Worm (Caenorhabditis elegans) whole organism, L4 larva: Measurements from ENCODE around the gene ZK105.5.
A peak's percentile ranks its signal among the peaks of the same experiment; 100 is the strongest.

Experiments
- D1046.2 ChIP-seq: fragments of 200-800 bp; sonication (Bioruptor generic); IDR thresholded peaks from 2 replicates; pipeline ENCODE4 v1.3.6; 2022; ENCODE audit warnings: missing genetic modification characterization, missing compliant biosample characterization
- F49E8.2 ChIP-seq: sonication (generic microtip); optimal IDR thresholded peaks from 2 replicates; lab custom pipeline; 2016; ENCODE audit warnings: missing compliant biosample characterization, mild to moderate bottlenecking, missing genetic modification characterization, borderline replicate concordance
- R02D3.7 ChIP-seq: fragments of 150-350 bp; sonication (generic microtip); optimal IDR thresholded peaks from 3 replicates; lab custom pipeline; 2014; ENCODE audit warnings: missing biosample characterization, missing genetic modification characterization
- Y5F2A.4 ChIP-seq: fragments of 200-800 bp; sonication (Bioruptor generic); optimal IDR thresholded peaks from 2 replicates; lab custom pipeline; 2018; ENCODE audit warnings: mild to moderate bottlenecking, missing genetic modification characterization, missing compliant biosample characterization
- Y75B8A.6 ChIP-seq: fragments of 200-800 bp; sonication (Bioruptor generic); IDR thresholded peaks from 2 replicates; pipeline ENCODE4 v1.3.6; 2022; ENCODE audit warnings: missing genetic modification reagents, missing genetic modification characterization, missing compliant biosample characterization
- ZK546.5 ChIP-seq, 2 experiments: sonication (generic microtip); optimal IDR thresholded peaks; 2 replicates each; lab custom pipeline; 2017; ENCODE audit warnings: missing biosample characterization in 2 of 2, missing genetic modification characterization in 2 of 2
- aha-1 ChIP-seq: fragments of 150-350 bp; peaks from one replicate; lab custom pipeline; 2014; ENCODE audit warnings: missing biosample characterization, missing genetic modification characterization
- ceh-20 ChIP-seq: fragments of 200-800 bp; sonication (Bioruptor generic); IDR thresholded peaks from 2 replicates; pipeline ENCODE4 v1.3.6; 2022; ENCODE audit warnings: missing genetic modification reagents, missing genetic modification characterization, missing compliant biosample characterization
- ceh-32 ChIP-seq: sonication (generic microtip); optimal IDR thresholded peaks from 2 replicates; lab custom pipeline; 2016; ENCODE audit warnings: mild to moderate bottlenecking, missing genetic modification characterization, missing compliant biosample characterization; ENCODE audit not compliant: poor library complexity
- ceh-82 ChIP-seq: sonication (generic microtip); optimal IDR thresholded peaks from 2 replicates; lab custom pipeline; 2017; ENCODE audit warnings: missing biosample characterization, missing genetic modification characterization
- ces-1 ChIP-seq: fragments of 150-350 bp; sonication (generic microtip); optimal IDR thresholded peaks from 4 replicates; lab custom pipeline; 2014; ENCODE audit warnings: missing biosample characterization, missing genetic modification reagents, missing genetic modification characterization
- ctbp-1 ChIP-seq: fragments of 200-800 bp; sonication (Bioruptor generic); IDR thresholded peaks from 2 replicates; pipeline ENCODE4 v1.3.6; 2022; ENCODE audit warnings: missing genetic modification reagents, missing genetic modification characterization, missing compliant biosample characterization
- daf-12 ChIP-seq: fragments of 150-350 bp; optimal IDR thresholded peaks from 2 replicates; lab custom pipeline; 2014; ENCODE audit warnings: missing biosample characterization, missing genetic modification reagents, missing genetic modification characterization
- daf-19 ChIP-seq: fragments of 200-800 bp; sonication (Bioruptor generic); conservative IDR thresholded peaks from 2 replicates; pipeline ENCODE4 v1.3.6; 2022; ENCODE audit warnings: missing genetic modification characterization, missing compliant biosample characterization
- daf-8 ChIP-seq: fragments of 200-800 bp; sonication (Bioruptor generic); IDR thresholded peaks from 2 replicates; pipeline ENCODE4 v1.3.6; 2022; ENCODE audit warnings: missing genetic modification characterization, missing compliant biosample characterization
- dmd-9 ChIP-seq: fragments of 200-800 bp; sonication (Bioruptor generic); IDR thresholded peaks from 2 replicates; pipeline ENCODE4 v1.3.6; 2022; ENCODE audit warnings: missing genetic modification reagents, missing genetic modification characterization, missing compliant biosample characterization
- egl-43 ChIP-seq: fragments of 200-800 bp; sonication (Bioruptor generic); IDR thresholded peaks from 2 replicates; pipeline ENCODE4 v1.3.6; 2022; ENCODE audit warnings: missing genetic modification reagents, missing genetic modification characterization, missing compliant biosample characterization
- hlh-11 ChIP-seq: fragments of 200-800 bp; sonication (Bioruptor generic); optimal IDR thresholded peaks from 2 replicates; lab custom pipeline; 2018; ENCODE audit warnings: mild to moderate bottlenecking, missing genetic modification characterization, missing compliant biosample characterization
- hmg-1.1 ChIP-seq: fragments of 200-800 bp; sonication (Bioruptor generic); IDR thresholded peaks from 2 replicates; pipeline ENCODE4 v1.3.6; 2022; ENCODE audit warnings: missing genetic modification reagents, missing genetic modification characterization, missing compliant biosample characterization
- lim-7 ChIP-seq: fragments of 200-800 bp; sonication (Bioruptor generic); IDR thresholded peaks from 2 replicates; pipeline ENCODE4 v1.3.6; 2022; ENCODE audit warnings: missing genetic modification characterization, missing compliant biosample characterization
- lin-15B ChIP-seq: fragments of 150-350 bp; sonication (generic microtip); optimal IDR thresholded peaks from 3 replicates; lab custom pipeline; 2014; ENCODE audit warnings: missing biosample characterization, missing genetic modification characterization
- lin-29 ChIP-seq: fragments of 200-800 bp; sonication (Bioruptor generic); IDR thresholded peaks from 2 replicates; pipeline ENCODE4 v1.3.6; 2022; ENCODE audit warnings: missing genetic modification reagents, missing genetic modification characterization, missing compliant biosample characterization
- lir-3 ChIP-seq: sonication (generic microtip); optimal IDR thresholded peaks from 2 replicates; lab custom pipeline; 2016; ENCODE audit warnings: mild to moderate bottlenecking, missing genetic modification characterization, missing compliant biosample characterization
- lsy-2 ChIP-seq, 2 experiments: fragments of 150-350 bp in 1 of 2; sonication (generic microtip) in 1 of 2; optimal IDR thresholded peaks; 2 replicates each; lab custom pipeline; 2014 to 2017; ENCODE audit warnings: missing biosample characterization in 2 of 2, missing genetic modification characterization in 2 of 2
- mes-2 ChIP-seq: sonication (generic microtip); optimal IDR thresholded peaks from 2 replicates; lab custom pipeline; 2016; ENCODE audit warnings: missing genotype, mild to moderate bottlenecking, missing genetic modification characterization, missing compliant biosample characterization; ENCODE audit not compliant: poor library complexity, severe bottlenecking
- mxl-3 ChIP-seq: fragments of 200-800 bp; sonication (Bioruptor generic); optimal IDR thresholded peaks from 2 replicates; lab custom pipeline; 2018; ENCODE audit warnings: mild to moderate bottlenecking, missing genetic modification characterization, missing compliant biosample characterization
- nhr-10 ChIP-seq: fragments of 150-350 bp; optimal IDR thresholded peaks from 2 replicates; lab custom pipeline; 2014; ENCODE audit warnings: missing biosample characterization, missing genetic modification characterization
- nhr-102 ChIP-seq: sonication (generic microtip); optimal IDR thresholded peaks from 2 replicates; lab custom pipeline; 2016; ENCODE audit warnings: mild to moderate bottlenecking, missing genetic modification characterization, moderate library complexity, missing compliant biosample characterization
- nhr-11 ChIP-seq: fragments of 150-350 bp; optimal IDR thresholded peaks from 2 replicates; lab custom pipeline; 2014; ENCODE audit warnings: missing biosample characterization, missing genetic modification characterization
- nhr-111 ChIP-seq: fragments of 200-800 bp; sonication (Bioruptor generic); optimal IDR thresholded peaks from 2 replicates; lab custom pipeline; 2018; ENCODE audit warnings: mild to moderate bottlenecking, missing genetic modification characterization, missing compliant biosample characterization
- nhr-237 ChIP-seq: sonication (generic microtip); optimal IDR thresholded peaks from 2 replicates; lab custom pipeline; 2017; ENCODE audit warnings: missing biosample characterization, missing genetic modification characterization
- nhr-28 ChIP-seq: fragments of 150-350 bp; optimal IDR thresholded peaks from 2 replicates; lab custom pipeline; 2014; ENCODE audit warnings: missing biosample characterization, missing genetic modification characterization
- nhr-41 ChIP-seq: fragments of 200-800 bp; sonication (Bioruptor generic); IDR thresholded peaks from 2 replicates; pipeline ENCODE4 v1.3.6; 2022; ENCODE audit warnings: missing genetic modification reagents, missing genetic modification characterization, missing compliant biosample characterization
- nhr-48 ChIP-seq: sonication (generic microtip); optimal IDR thresholded peaks from 2 replicates; lab custom pipeline; 2016; ENCODE audit warnings: mild to moderate bottlenecking, missing genetic modification characterization, missing compliant biosample characterization
- nhr-76 ChIP-seq: fragments of 150-350 bp; optimal IDR thresholded peaks from 2 replicates; lab custom pipeline; 2014; ENCODE audit warnings: missing biosample characterization, missing genetic modification characterization
- nhr-77 ChIP-seq: fragments of 150-350 bp; optimal IDR thresholded peaks from 2 replicates; lab custom pipeline; 2014; ENCODE audit warnings: missing biosample characterization, missing genetic modification characterization
- pha-4 ChIP-seq, 2 experiments: fragments of 150-350 bp in 1 of 2; fragments of 200-800 bp in 1 of 2; sonication (Bioruptor generic) in 1 of 2; IDR thresholded peaks in 1 of 2; optimal IDR thresholded peaks in 1 of 2; 2 replicates each; pipeline versions ENCODE4 v1.3.6 to Lab custom; 2014 to 2022; ENCODE audit warnings: missing genetic modification characterization in 2 of 2, missing genetic modification reagents in 2 of 2, missing biosample characterization in 1 of 2, missing compliant biosample characterization in 1 of 2
- php-3 ChIP-seq: fragments of 200-800 bp; sonication (Bioruptor generic); IDR thresholded peaks from 2 replicates; pipeline ENCODE4 v1.3.6; 2022; ENCODE audit warnings: missing genetic modification reagents, missing genetic modification characterization, missing compliant biosample characterization
- rbr-2 ChIP-seq: sonication (generic microtip); optimal IDR thresholded peaks from 2 replicates; lab custom pipeline; 2016; ENCODE audit warnings: missing genotype, missing genetic modification characterization, missing compliant biosample characterization
- skn-1 ChIP-seq: fragments of 150-350 bp; optimal IDR thresholded peaks from 2 replicates; lab custom pipeline; 2014; ENCODE audit warnings: missing biosample characterization, missing genetic modification characterization
- spr-1 ChIP-seq: sonication (generic microtip); optimal IDR thresholded peaks from 2 replicates; lab custom pipeline; 2016; ENCODE audit warnings: mild to moderate bottlenecking, missing genetic modification characterization, missing compliant biosample characterization
- tra-1 ChIP-seq: fragments of 200-800 bp; sonication (Bioruptor generic); IDR thresholded peaks from 2 replicates; pipeline ENCODE4 v1.3.6; 2022; ENCODE audit warnings: missing genetic modification reagents, missing genetic modification characterization, missing compliant biosample characterization
- unc-62 ChIP-seq, 3 experiments: fragments of 150-350 bp in 1 of 3; sonication (generic microtip); optimal IDR thresholded peaks in 2 of 3; peaks in 1 of 3; 1 replicate in 1 of 3; 2 replicates in 2 of 3; lab custom pipeline; 2014 to 2017; ENCODE audit warnings: missing biosample characterization in 3 of 3, missing genetic modification characterization in 3 of 3, missing genetic modification reagents in 3 of 3, missing genotype in 1 of 3
- vab-7 ChIP-seq: fragments of 200-800 bp; sonication (Bioruptor generic); IDR thresholded peaks from 2 replicates; pipeline ENCODE4 v1.3.6; 2022; ENCODE audit warnings: missing genetic modification reagents, missing genetic modification characterization, missing compliant biosample characterization
- zfp-2 ChIP-seq: sonication (generic microtip); optimal IDR thresholded peaks from 2 replicates; lab custom pipeline; 2016; ENCODE audit warnings: mild to moderate bottlenecking, missing genetic modification characterization, missing compliant biosample characterization
- zfp-3 ChIP-seq: fragments of 200-800 bp; sonication (Bioruptor generic); conservative IDR thresholded peaks from 2 replicates; pipeline ENCODE4 v1.3.6; 2022; ENCODE audit warnings: missing genetic modification reagents, missing genetic modification characterization, missing compliant biosample characterization
- zip-11 ChIP-seq: fragments of 200-800 bp; sonication (Bioruptor generic); IDR thresholded peaks from 2 replicates; pipeline ENCODE4 v1.3.6; 2022; ENCODE audit warnings: missing genetic modification characterization, missing compliant biosample characterization
- ztf-11 ChIP-seq: fragments of 150-350 bp; optimal IDR thresholded peaks from 2 replicates; lab custom pipeline; 2014; ENCODE audit warnings: missing biosample characterization, missing genetic modification characterization

ZK105.5 gene

DNA sequence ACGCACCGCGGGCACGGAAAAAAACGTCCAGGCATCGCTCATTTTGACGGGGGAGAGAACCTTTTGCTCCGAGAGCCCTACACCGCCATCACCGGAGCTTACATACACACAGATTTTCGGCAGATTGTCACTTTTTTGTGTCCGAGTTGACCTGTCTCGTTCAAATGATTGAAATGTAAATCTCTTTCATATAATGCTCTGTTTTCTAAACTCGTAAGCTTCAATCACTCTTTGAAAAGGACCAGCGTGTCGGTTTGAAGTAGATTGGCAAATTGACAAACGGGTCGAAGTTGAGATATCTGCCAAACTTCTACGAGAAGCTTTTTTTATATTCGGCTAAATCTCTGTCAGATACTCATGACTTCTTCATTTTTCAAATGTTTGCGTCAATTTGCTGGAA is 29.6 kb upstream of the ZK105.5 start:
- no peak for TF ChIP-seq nhr-102 (tag; lab: Kevin White, UChicago)
- TF ChIP-seq unc-62 (GFP tag; optimal IDR thresholded peaks at IDR 0.05 in 1 of 2; lab: Kevin White, UChicago), result peak in 1 of 2 experiments; percentile 97
- TF ChIP-seq unc-62 (tag; optimal IDR thresholded peaks at IDR 0.05; lab: Kevin White, UChicago), result no peak

DNA sequence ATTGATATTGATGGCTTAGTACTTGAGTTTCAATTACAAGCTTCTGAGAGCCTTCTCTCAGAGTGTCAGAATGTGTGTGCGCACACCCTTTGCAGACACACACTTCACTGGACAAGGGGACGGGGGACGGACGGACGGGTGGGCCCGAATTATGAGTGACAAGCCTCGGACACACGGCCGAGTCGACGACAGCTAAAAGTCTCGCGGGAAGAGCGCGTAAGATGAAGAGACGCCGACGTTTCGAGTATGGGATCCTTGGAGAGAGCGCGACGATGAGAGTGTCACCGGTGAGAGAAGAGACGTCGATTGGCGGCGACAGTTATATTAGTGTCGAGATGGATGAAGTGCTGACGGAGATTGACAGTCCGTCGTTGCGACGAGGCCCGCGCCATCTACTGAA is 28.4 kb upstream of the ZK105.5 start:
- TF ChIP-seq nhr-237 (tag; lab: Kevin White, UChicago), result no peak
- TF ChIP-seq lin-15B, result no peak
- no peak for TF ChIP-seq php-3 (GFP tag; lab: Robert Waterston, UW)
- no peak for TF ChIP-seq Y75B8A.6 (GFP tag; lab: Robert Waterston, UW)
- TF ChIP-seq Y5F2A.4 (GFP tag; lab: Kevin White, UChicago), result no peak
- TF ChIP-seq nhr-10 (tag; lab: Kevin White, UChicago), result no peak
- TF ChIP-seq nhr-28, result no peak
- TF ChIP-seq F49E8.2 (tag; lab: Kevin White, UChicago), result no peak
- no peak for TF ChIP-seq lin-29 (GFP tag; lab: Robert Waterston, UW)
- no peak for TF ChIP-seq lir-3 (tag; lab: Kevin White, UChicago)
- TF ChIP-seq pha-4 (GFP tag; IDR thresholded peaks at IDR 0.05; lab: Robert Waterston, UW), result no peak
- TF ChIP-seq pha-4 (tag; optimal IDR thresholded peaks at IDR 0.05; lab: Kevin White, UChicago), result no peak
- peak in 1 of 2 experiments; percentile 93 for TF ChIP-seq unc-62 (GFP tag; optimal IDR thresholded peaks at IDR 0.05 in 1 of 2; lab: Kevin White, UChicago)
- no peak for TF ChIP-seq unc-62 (tag; optimal IDR thresholded peaks at IDR 0.05; lab: Kevin White, UChicago)
- TF ChIP-seq ctbp-1 (GFP tag; lab: Robert Waterston, UW), result 0 out of 2 replicates have a peak, but pooled peaks have one; percentile 17
- TF ChIP-seq lim-7 (GFP tag; lab: Robert Waterston, UW), result no peak
- TF ChIP-seq hmg-1.1 (GFP tag; lab: Robert Waterston, UW), result 0 out of 2 replicates have a peak, but pooled peaks have one; percentile 16
- TF ChIP-seq nhr-77 (tag; lab: Kevin White, UChicago), result no peak
- no peak for TF ChIP-seq nhr-48 (tag; lab: Kevin White, UChicago)
- TF ChIP-seq ZK546.5 (tag; optimal IDR thresholded peaks at IDR 0.05; lab: Kevin White, UChicago), result no peak
- no peak for TF ChIP-seq nhr-76
- TF ChIP-seq lsy-2 (tag; optimal IDR thresholded peaks at IDR 0.05; lab: Kevin White, UChicago), result no peak
- TF ChIP-seq skn-1 (tag; lab: Kevin White, UChicago), result no peak
- TF ChIP-seq zfp-2, result no peak
- TF ChIP-seq mes-2 (tag; lab: Kevin White, UChicago), result no peak
- TF ChIP-seq daf-8 (GFP tag; lab: Robert Waterston, UW), result no peak
- no peak for TF ChIP-seq aha-1
- TF ChIP-seq ceh-82 (tag; lab: Kevin White, UChicago), result no peak
- 0 out of 2 replicates have a peak, but pooled peaks have one; percentile 39 for TF ChIP-seq egl-43
- 0 out of 2 replicates have a peak, but pooled peaks have one; percentile 59 for TF ChIP-seq tra-1
- no peak for TF ChIP-seq ces-1
- TF ChIP-seq R02D3.7 (tag; lab: Kevin White, UChicago), result no peak
- TF ChIP-seq nhr-41 (GFP tag; lab: Robert Waterston, UW), result no peak
- no peak for TF ChIP-seq zip-11 (GFP tag; lab: Robert Waterston, UW)
- 0 out of 2 replicates have a peak, but pooled peaks have one; percentile 26 for TF ChIP-seq ceh-20
- peak; percentile 29 for TF ChIP-seq mxl-3 (GFP tag; lab: Kevin White, UChicago)
- TF ChIP-seq nhr-111, result no peak
- no peak for TF ChIP-seq zfp-3
- no peak for TF ChIP-seq dmd-9
- peak; percentile 12 for TF ChIP-seq hlh-11 (tag; lab: Kevin White, UChicago)
- TF ChIP-seq ceh-32 (tag; lab: Kevin White, UChicago), result no peak
- no peak for TF ChIP-seq spr-1 (tag; lab: Kevin White, UChicago)
- TF ChIP-seq nhr-11 (tag; lab: Kevin White, UChicago), result no peak
- TF ChIP-seq daf-12 (tag; lab: Kevin White, UChicago), result no peak
- TF ChIP-seq D1046.2, result no peak
- TF ChIP-seq ztf-11 (tag; lab: Kevin White, UChicago), result no peak
- no peak for TF ChIP-seq rbr-2 (tag; lab: Kevin White, UChicago)
- 0 out of 2 replicates have a peak, but pooled peaks have one; percentile 5 for TF ChIP-seq vab-7
- TF ChIP-seq daf-19, result no peak
